Worm (Caenorhabditis elegans) whole organism, young adult: Measurements from ENCODE around the gene hda-4.

Experiments used
- B0035.1 ChIP-seq: sonication (generic microtip); optimal IDR thresholded peaks from 2 replicates; lab custom pipeline; 2016; ENCODE audit warnings: missing genetic modification characterization, mild to moderate bottlenecking, missing compliant biosample characterization, missing genotype, missing genetic modification reagents
- B0336.3 ChIP-seq: fragments of 200-800 bp; sonication (Bioruptor generic); IDR thresholded peaks from 2 replicates; pipeline ENCODE4 v1.3.6; 2022; ENCODE audit warnings: missing genetic modification characterization, missing compliant biosample characterization
- F23B12.7 ChIP-seq: sonication (generic microtip); optimal IDR thresholded peaks from 2 replicates; lab custom pipeline; 2017; ENCODE audit warnings: missing genetic modification characterization, mild to moderate bottlenecking, missing compliant biosample characterization, antibody characterized with exemption, moderate library complexity; ENCODE audit not compliant: insufficient read depth
- F33H1.4 ChIP-seq: fragments of 200-800 bp; sonication (Bioruptor generic); IDR thresholded peaks from 2 replicates; pipeline ENCODE4 v1.3.6; 2022; ENCODE audit warnings: missing genetic modification reagents, missing genetic modification characterization, missing compliant biosample characterization
- F39B2.1 ChIP-seq: fragments of 200-800 bp; sonication (Bioruptor generic); IDR thresholded peaks from 2 replicates; pipeline ENCODE4 v1.3.6; 2022; ENCODE audit warnings: missing genetic modification reagents, missing genetic modification characterization, missing compliant biosample characterization
- F49E8.2 ChIP-seq: sonication (generic microtip); optimal IDR thresholded peaks from 3 replicates; lab custom pipeline; 2017; ENCODE audit warnings: missing genetic modification characterization, mild to moderate bottlenecking, missing compliant biosample characterization, antibody characterized with exemption, moderate library complexity; ENCODE audit not compliant: insufficient read depth
- K11D2.4 ChIP-seq: fragments of 200-800 bp; sonication (Bioruptor generic); IDR thresholded peaks from 2 replicates; pipeline ENCODE4 v1.3.6; 2022; ENCODE audit warnings: missing genetic modification reagents, missing genetic modification characterization, missing compliant biosample characterization
- T26A5.8 ChIP-seq: sonication (generic microtip); optimal IDR thresholded peaks from 2 replicates; lab custom pipeline; 2016; ENCODE audit warnings: missing genetic modification characterization, missing compliant biosample characterization
- Y53F4B.3 ChIP-seq: fragments of 200-800 bp; sonication (Bioruptor generic); IDR thresholded peaks from 2 replicates; pipeline ENCODE4 v1.3.6; 2022; ENCODE audit warnings: missing genetic modification reagents, missing genetic modification characterization, missing compliant biosample characterization
- Y67H2A.10 ChIP-seq: fragments of 200-800 bp; sonication (Bioruptor generic); conservative IDR thresholded peaks from 2 replicates; pipeline ENCODE4 v1.3.6; 2022; ENCODE audit warnings: missing genetic modification reagents, missing genetic modification characterization, missing compliant biosample characterization
- akir-1 ChIP-seq: fragments of 200-800 bp; sonication (Bioruptor generic); optimal IDR thresholded peaks from 2 replicates; lab custom pipeline; 2018; ENCODE audit warnings: mild to moderate bottlenecking, missing genetic modification characterization, moderate library complexity, missing compliant biosample characterization
- attf-5 ChIP-seq: fragments of 200-800 bp; sonication (Bioruptor generic); optimal IDR thresholded peaks from 2 replicates; lab custom pipeline; 2018; ENCODE audit warnings: mild to moderate bottlenecking, missing genetic modification characterization, missing compliant biosample characterization
- bed-2 ChIP-seq: fragments of 200-800 bp; sonication (Bioruptor generic); IDR thresholded peaks from 2 replicates; pipeline ENCODE4 v1.3.6; 2022; ENCODE audit warnings: missing genetic modification reagents, missing genetic modification characterization, missing compliant biosample characterization
- ccch-3 ChIP-seq: fragments of 200-800 bp; sonication (Bioruptor generic); optimal IDR thresholded peaks from 2 replicates; lab custom pipeline; 2018; ENCODE audit warnings: mild to moderate bottlenecking, missing genetic modification characterization, missing compliant biosample characterization
- cebp-1 ChIP-seq, 2 experiments: fragments of 200-800 bp in 1 of 2; sonication (Bioruptor generic) in 1 of 2; sonication (generic microtip) in 1 of 2; IDR thresholded peaks in 1 of 2; optimal IDR thresholded peaks in 1 of 2; 2 replicates each; pipeline versions ENCODE4 v1.3.6 to Lab custom; 2017 to 2022; ENCODE audit warnings: missing compliant biosample characterization in 2 of 2, missing genetic modification characterization in 2 of 2, mild to moderate bottlenecking in 1 of 2, missing genetic modification reagents in 1 of 2, moderate library complexity in 1 of 2
- cebp-2 ChIP-seq: fragments of 200-800 bp; sonication (Bioruptor generic); IDR thresholded peaks from 2 replicates; pipeline ENCODE4 v1.3.6; 2022; ENCODE audit warnings: missing genetic modification characterization, missing compliant biosample characterization
- ceh-100 ChIP-seq: fragments of 200-800 bp; sonication (Bioruptor generic); IDR thresholded peaks from 2 replicates; pipeline ENCODE4 v1.3.6; 2022; ENCODE audit warnings: missing genetic modification reagents, missing genetic modification characterization, missing compliant biosample characterization
- ceh-27 ChIP-seq: fragments of 200-800 bp; sonication (Bioruptor generic); optimal IDR thresholded peaks from 2 replicates; lab custom pipeline; 2018; ENCODE audit warnings: mild to moderate bottlenecking, missing genetic modification characterization, moderate library complexity, missing compliant biosample characterization
- ceh-40 ChIP-seq: fragments of 200-800 bp; sonication (Bioruptor generic); IDR thresholded peaks from 2 replicates; pipeline ENCODE4 v1.3.6; 2022; ENCODE audit warnings: missing genetic modification characterization, missing compliant biosample characterization
- egl-18 ChIP-seq: fragments of 200-800 bp; sonication (Bioruptor generic); IDR thresholded peaks from 2 replicates; pipeline ENCODE4 v1.3.6; 2022; ENCODE audit warnings: missing genetic modification reagents, missing genetic modification characterization, missing compliant biosample characterization
- ets-4 ChIP-seq: fragments of 200-800 bp; sonication (Bioruptor generic); optimal IDR thresholded peaks from 2 replicates; lab custom pipeline; 2018; ENCODE audit warnings: mild to moderate bottlenecking, missing genetic modification characterization, missing compliant biosample characterization
- fkh-3 ChIP-seq: sonication (generic microtip); optimal IDR thresholded peaks from 2 replicates; lab custom pipeline; 2016; ENCODE audit warnings: mild to moderate bottlenecking, missing genetic modification characterization, missing compliant biosample characterization
- hlh-26 ChIP-seq: fragments of 200-800 bp; sonication (Bioruptor generic); conservative IDR thresholded peaks from 2 replicates; pipeline ENCODE4 v1.3.6; 2022; ENCODE audit warnings: missing genetic modification reagents, missing genetic modification characterization, missing compliant biosample characterization
- hmg-20 ChIP-seq: fragments of 200-800 bp; sonication (Bioruptor generic); IDR thresholded peaks from 2 replicates; pipeline ENCODE4 v1.3.6; 2022; ENCODE audit warnings: missing genetic modification reagents, missing genetic modification characterization, missing compliant biosample characterization
- hrde-1 ChIP-seq: sonication (generic microtip); optimal IDR thresholded peaks from 2 replicates; lab custom pipeline; 2016; ENCODE audit warnings: missing genetic modification characterization, mild to moderate bottlenecking, missing compliant biosample characterization, moderate library complexity, missing genotype, missing genetic modification reagents, borderline replicate concordance
- let-607 ChIP-seq, 2 experiments: fragments of 200-800 bp in 1 of 2; sonication (Bioruptor generic) in 1 of 2; sonication (generic microtip) in 1 of 2; optimal IDR thresholded peaks; 2 replicates each; lab custom pipeline; 2016 to 2018; ENCODE audit warnings: mild to moderate bottlenecking in 2 of 2, missing compliant biosample characterization in 2 of 2, missing genetic modification characterization in 2 of 2, moderate library complexity in 2 of 2, missing genotype in 1 of 2
- lin-26 ChIP-seq: fragments of 200-800 bp; sonication (Bioruptor generic); IDR thresholded peaks from 2 replicates; pipeline ENCODE4 v1.3.6; 2022; ENCODE audit warnings: missing genetic modification reagents, missing genetic modification characterization, missing compliant biosample characterization
- lin-40 ChIP-seq: sonication (generic microtip); optimal IDR thresholded peaks from 2 replicates; lab custom pipeline; 2016; ENCODE audit warnings: missing genetic modification characterization, mild to moderate bottlenecking, missing compliant biosample characterization, missing genotype, missing genetic modification reagents
- madf-6 ChIP-seq: fragments of 200-800 bp; sonication (Bioruptor generic); IDR thresholded peaks from 2 replicates; pipeline ENCODE4 v1.3.6; 2022; ENCODE audit warnings: missing genetic modification reagents, missing genetic modification characterization, missing compliant biosample characterization
- mcd-1 ChIP-seq: fragments of 200-800 bp; sonication (Bioruptor generic); IDR thresholded peaks from 2 replicates; pipeline ENCODE4 v1.3.6; 2022; ENCODE audit warnings: missing genetic modification reagents, missing genetic modification characterization, missing compliant biosample characterization
- nfya-2 ChIP-seq: fragments of 200-800 bp; sonication (Bioruptor generic); IDR thresholded peaks from 2 replicates; pipeline ENCODE4 v1.3.6; 2022; ENCODE audit warnings: missing genetic modification reagents, missing genetic modification characterization, missing compliant biosample characterization
- nfyb-1 ChIP-seq: fragments of 200-800 bp; sonication (Bioruptor generic); IDR thresholded peaks from 2 replicates; pipeline ENCODE4 v1.3.6; 2022; ENCODE audit warnings: missing genetic modification reagents, missing genetic modification characterization, missing compliant biosample characterization
- nhr-80 ChIP-seq: sonication (generic microtip); optimal IDR thresholded peaks from 2 replicates; lab custom pipeline; 2016; ENCODE audit warnings: missing genetic modification characterization, missing compliant biosample characterization
- rcor-1 ChIP-seq: fragments of 200-800 bp; sonication (Bioruptor generic); IDR thresholded peaks from 2 replicates; pipeline ENCODE4 v1.3.6; 2022; ENCODE audit warnings: missing genetic modification reagents, missing genetic modification characterization, missing compliant biosample characterization
- snpc-1.3 ChIP-seq: sonication (generic microtip); optimal IDR thresholded peaks from 2 replicates; lab custom pipeline; 2017; ENCODE audit warnings: missing genetic modification characterization, mild to moderate bottlenecking, missing compliant biosample characterization, antibody characterized with exemption, moderate library complexity, missing genotype, missing genetic modification reagents; ENCODE audit not compliant: insufficient read depth
- somi-1 ChIP-seq: fragments of 200-800 bp; sonication (Bioruptor generic); optimal IDR thresholded peaks from 2 replicates; lab custom pipeline; 2018; ENCODE audit warnings: mild to moderate bottlenecking, missing genetic modification characterization, missing compliant biosample characterization
- tbp1 ChIP-seq: fragments of 200-800 bp; sonication (Bioruptor generic); optimal IDR thresholded peaks from 2 replicates; lab custom pipeline; 2018; ENCODE audit warnings: mild to moderate bottlenecking, missing genetic modification characterization, missing compliant biosample characterization
- unc-62 ChIP-seq: fragments of 150-350 bp; optimal IDR thresholded peaks from 2 replicates; lab custom pipeline; 2014; ENCODE audit warnings: missing biosample characterization, missing genetic modification reagents, missing genetic modification characterization
- ztf-22 ChIP-seq: fragments of 200-800 bp; sonication (Bioruptor generic); optimal IDR thresholded peaks from 2 replicates; lab custom pipeline; 2018; ENCODE audit warnings: mild to moderate bottlenecking, missing genetic modification characterization, moderate library complexity, missing compliant biosample characterization
- ztf-26 ChIP-seq: sonication (generic microtip); optimal IDR thresholded peaks from 2 replicates; lab custom pipeline; 2017; ENCODE audit warnings: missing genetic modification characterization, missing compliant biosample characterization

The hda-4 gene

ce11 chrX:16772112-16772731 lies 42.9 kb downstream of the hda-4 start:
- peak; percentile 66 for TF ChIP-seq ceh-27
- no peak for TF ChIP-seq B0336.3 (GFP tag; lab: Robert Waterston, UW)
- no peak for TF ChIP-seq ceh-40 (GFP tag; lab: Robert Waterston, UW)
- no peak for TF ChIP-seq Y53F4B.3 (GFP tag; lab: Robert Waterston, UW)
- TF ChIP-seq cebp-2 (GFP tag; lab: Robert Waterston, UW) = no peak
- TF ChIP-seq rcor-1 (GFP tag; lab: Robert Waterston, UW) = no peak
- no peak for TF ChIP-seq hrde-1 (tag; lab: Kevin White, UChicago)
- TF ChIP-seq cebp-1 (GFP tag; IDR thresholded peaks at IDR 0.05; lab: Robert Waterston, UW) = no peak
- TF ChIP-seq cebp-1 (tag; optimal IDR thresholded peaks at IDR 0.05; lab: Kevin White, UChicago) = no peak

ce11 chrX:16773421-16773820 lies 44.1 kb downstream of the hda-4 start:
- TF ChIP-seq nhr-80 = peak; percentile 46
- no peak for TF ChIP-seq egl-18 (GFP tag; lab: Robert Waterston, UW)

ce11 chrX:16775335-16775835 lies 46.0 kb downstream of the hda-4 start:
- TF ChIP-seq ceh-40 (GFP tag; lab: Robert Waterston, UW) (no peak), ets-4 (GFP tag; lab: Kevin White, UChicago) (peak; percentile 43), unc-62 (GFP tag; lab: Kevin White, UChicago) (no peak), F23B12.7 (tag; lab: Kevin White, UChicago) (no peak), F49E8.2 (no peak), lin-40 (tag; lab: Kevin White, UChicago) (peak; percentile 62), cebp-1 (GFP tag; IDR thresholded peaks at IDR 0.05; lab: Robert Waterston, UW) (no peak), cebp-1 (tag; optimal IDR thresholded peaks at IDR 0.05; lab: Kevin White, UChicago) (no peak), let-607 (tag; optimal IDR thresholded peaks at IDR 0.05; lab: Kevin White, UChicago) (peak; percentile 71 to 93), ccch-3 (GFP tag; lab: Kevin White, UChicago) (no peak), nhr-80 (peak; percentile 97), ztf-22 (GFP tag; lab: Kevin White, UChicago) (peak; percentile 13), lin-26 (no peak), T26A5.8 (tag; lab: Kevin White, UChicago) (no peak), ceh-100 (GFP tag; lab: Robert Waterston, UW) (no peak), ztf-26 (tag; lab: Kevin White, UChicago) (peak; percentile 68), somi-1 (peak; percentile 79), tbp1 (GFP tag; lab: Kevin White, UChicago) (peak; percentile 8), B0035.1 (tag; lab: Kevin White, UChicago) (no peak)

- TF ChIP-seq hlh-26 (no peak), ets-4 (GFP tag; lab: Kevin White, UChicago) (no peak), ceh-40 (GFP tag; lab: Robert Waterston, UW) (no peak), nhr-80 (peak; percentile 68), akir-1 (GFP tag; lab: Kevin White, UChicago) (no peak), rcor-1 (GFP tag; lab: Robert Waterston, UW) (no peak), ceh-27 (no peak), snpc-1.3 (tag; lab: Kevin White, UChicago) (no peak), K11D2.4 (GFP tag; lab: Robert Waterston, UW) (no peak), F33H1.4 (no peak), bed-2 (GFP tag; lab: Robert Waterston, UW) (no peak), attf-5 (GFP tag; lab: Kevin White, UChicago) (no peak), hmg-20 (GFP tag; lab: Robert Waterston, UW) (no peak), fkh-3 (tag; lab: Kevin White, UChicago) (no peak), nfya-2 (no peak), Y67H2A.10 (GFP tag; lab: Robert Waterston, UW) (no peak), tbp1 (GFP tag; lab: Kevin White, UChicago) (no peak), let-607 (tag; optimal IDR thresholded peaks at IDR 0.05; lab: Kevin White, UChicago) (peak; percentile 19 to 62), F39B2.1 (GFP tag; lab: Robert Waterston, UW) (no peak), mcd-1 (GFP tag; lab: Robert Waterston, UW) (no peak), madf-6 (no peak), lin-40 (tag; lab: Kevin White, UChicago) (peak; percentile 6), nfyb-1 (GFP tag; lab: Robert Waterston, UW) (no peak)
- TF ChIP-seq, all 124 proteins: peak for 3
Measured at ce11 chrX:16782797-16783259, 53.5 kb downstream of the hda-4 start, which contains the start of gene T01C8.3. Gene T01C8.3, minus strand, starts transcription at chrX:16783209.
